Fruit fly (Drosophila melanogaster) whole organism, adult: ENCODE results near the gene Atg16.

Source experiments
- CG11617 ChIP-seq: fragments of 200-800 bp; sonication (Bioruptor generic); optimal IDR thresholded peaks from 2 replicates; lab custom pipeline; 2017; ENCODE audit warnings: mild to moderate bottlenecking, missing biosample characterization, missing genetic modification reagents, missing genetic modification characterization
- CG12768 ChIP-seq: fragments of 200-800 bp; sonication (Bioruptor generic); optimal IDR thresholded peaks from 2 replicates; lab custom pipeline; 2017; ENCODE audit warnings: missing biosample characterization, missing genetic modification characterization, mild to moderate bottlenecking, moderate library complexity, missing genetic modification reagents
- CG14711 ChIP-seq: fragments of 200-800 bp; sonication (Bioruptor generic); optimal IDR thresholded peaks from 2 replicates; lab custom pipeline; 2018; ENCODE audit warnings: missing biosample characterization, mild to moderate bottlenecking, missing genetic modification characterization, moderate library complexity
- CG1620 ChIP-seq: fragments of 200-800 bp; sonication (Bioruptor generic); optimal IDR thresholded peaks from 2 replicates; lab custom pipeline; 2016; ENCODE audit warnings: missing biosample characterization, missing genetic modification characterization
- CG33017 ChIP-seq: fragments of 200-800 bp; sonication (Bioruptor generic); optimal IDR thresholded peaks from 2 replicates; lab custom pipeline; 2018; ENCODE audit warnings: missing biosample characterization, mild to moderate bottlenecking, missing genetic modification characterization, moderate library complexity
- CG5204 ChIP-seq: fragments of 200-800 bp; sonication (Bioruptor generic); optimal IDR thresholded peaks from 2 replicates; lab custom pipeline; 2016; ENCODE audit warnings: missing biosample characterization, missing genetic modification characterization
- CG7045 ChIP-seq: fragments of 200-800 bp; sonication (Bioruptor generic); optimal IDR thresholded peaks from 2 replicates; lab custom pipeline; 2017; ENCODE audit warnings: missing biosample characterization, mild to moderate bottlenecking, missing genetic modification characterization
- CG7101 ChIP-seq: fragments of 200-800 bp; sonication (Bioruptor generic); optimal IDR thresholded peaks from 2 replicates; lab custom pipeline; 2018; ENCODE audit warnings: missing biosample characterization, mild to moderate bottlenecking, missing genetic modification characterization, moderate library complexity
- Clk ChIP-seq: fragments of 200-800 bp; sonication (Bioruptor generic); optimal IDR thresholded peaks from 2 replicates; lab custom pipeline; 2017; ENCODE audit warnings: missing biosample characterization, missing genetic modification characterization
- Crg-1 ChIP-seq: fragments of 200-800 bp; sonication (Bioruptor generic); optimal IDR thresholded peaks from 2 replicates; lab custom pipeline; 2016; ENCODE audit warnings: missing biosample characterization, missing genetic modification characterization
- Hr96 ChIP-seq: fragments of 200-800 bp; sonication (Bioruptor generic); optimal IDR thresholded peaks from 2 replicates; lab custom pipeline; 2016; ENCODE audit warnings: missing biosample characterization, missing genetic modification characterization
- Mnt ChIP-seq: fragments of 200-800 bp; sonication (Bioruptor generic); optimal IDR thresholded peaks from 2 replicates; lab custom pipeline; 2016; ENCODE audit warnings: missing biosample characterization, mild to moderate bottlenecking, missing genetic modification characterization
- bab1 ChIP-seq: fragments of 200-800 bp; sonication (Bioruptor generic); optimal IDR thresholded peaks from 3 replicates; lab custom pipeline; 2019; ENCODE audit warnings: missing biosample characterization, mild to moderate bottlenecking, missing genetic modification characterization, moderate library complexity
- cic ChIP-seq: fragments of 200-800 bp; sonication (Bioruptor generic); optimal IDR thresholded peaks from 2 replicates; lab custom pipeline; 2017; ENCODE audit warnings: missing biosample characterization, mild to moderate bottlenecking, missing genetic modification characterization, moderate library complexity
- cnc ChIP-seq, 2 experiments: fragments of >200 bp; optimal IDR thresholded peaks; 2 replicates each; lab custom pipeline; 2017
- kay ChIP-seq: fragments of 200-800 bp; sonication (Bioruptor generic); peaks from one replicate; lab custom pipeline; 2016; ENCODE audit warnings: missing biosample characterization, missing genetic modification characterization, borderline replicate concordance
- ovo ChIP-seq: fragments of 200-800 bp; sonication (Bioruptor generic); optimal IDR thresholded peaks from 2 replicates; lab custom pipeline; 2016; ENCODE audit warnings: missing biosample characterization, missing genetic modification characterization
- pad ChIP-seq: fragments of 200-800 bp; sonication (Bioruptor generic); optimal IDR thresholded peaks from 3 replicates; lab custom pipeline; 2017; ENCODE audit warnings: missing biosample characterization, missing genetic modification characterization, mild to moderate bottlenecking, moderate library complexity, missing genetic modification reagents
- tj ChIP-seq: fragments of 200-800 bp; sonication (Bioruptor generic); optimal IDR thresholded peaks from 3 replicates; lab custom pipeline; 2017; ENCODE audit warnings: missing biosample characterization, mild to moderate bottlenecking, missing genetic modification characterization, moderate library complexity
- toe ChIP-seq: fragments of 200-800 bp; sonication (Bioruptor generic); optimal IDR thresholded peaks from 2 replicates; lab custom pipeline; 2016; ENCODE audit warnings: missing biosample characterization, missing genetic modification characterization

Atg16 gene

dm6 chr3R:29869350-29869688, 34.4 kb upstream of the Atg16 start, which contains the start of gene CG34133:
CG34133 (plus strand) TSS chr3R:29869365.
- TF ChIP-seq CG12768 (GFP tag; lab: Kevin White, UChicago) (no peak), tj (GFP tag; lab: Kevin White, UChicago) (no peak), CG7101 (no peak), CG1620 (GFP tag; lab: Kevin White, UChicago) (no peak), Crg-1 (GFP tag; lab: Kevin White, UChicago) (no peak), kay (GFP tag; lab: Kevin White, UChicago) (no peak), Hr96 (GFP tag; lab: Kevin White, UChicago) (no peak), cnc (optimal IDR thresholded peaks at IDR 0.05; lab: Kevin White, UChicago) (no peak), CG7045 (GFP tag; lab: Kevin White, UChicago) (no peak), CG11617 (no peak), ovo (GFP tag; lab: Kevin White, UChicago) (no peak), Mnt (no peak), CG14711 (tag; lab: Kevin White, UChicago) (no peak)

dm6 chr3R:29868676-29869349, 33.9 kb upstream of the Atg16 start, which contains the start of gene Zip99C:
Zip99C (minus strand) TSS chr3R:29868895.
- TF ChIP-seq Mnt, result peak; percentile 90
- TF ChIP-seq CG7045 (GFP tag; lab: Kevin White, UChicago), result peak; percentile 14
- peak; percentile 36 for TF ChIP-seq CG11617
- TF ChIP-seq Crg-1 (GFP tag; lab: Kevin White, UChicago), result peak; percentile 1
- peak; percentile 42 for TF ChIP-seq cic
- peak; percentile 28 for TF ChIP-seq bab1 (GFP tag; lab: Kevin White, UChicago)
- no peak for TF ChIP-seq Hr96 (GFP tag; lab: Kevin White, UChicago)
- peak; percentile 32 for TF ChIP-seq pad
- TF ChIP-seq CG14711 (tag; lab: Kevin White, UChicago), result peak; percentile 29
- TF ChIP-seq cnc (optimal IDR thresholded peaks at IDR 0.05; lab: Kevin White, UChicago), result no peak
- peak; percentile 21 for TF ChIP-seq CG7101
- TF ChIP-seq toe, result no peak
- peak; percentile 57 for TF ChIP-seq CG1620 (GFP tag; lab: Kevin White, UChicago)
- TF ChIP-seq kay (GFP tag; lab: Kevin White, UChicago), result peak; percentile 100
- TF ChIP-seq ovo (GFP tag; lab: Kevin White, UChicago), result peak; percentile 20
- TF ChIP-seq CG5204 (GFP tag; lab: Kevin White, UChicago), result no peak

dm6 chr3R:29867895-29868294, 33.0 kb upstream of the Atg16 start:
- TF ChIP-seq kay (GFP tag; lab: Kevin White, UChicago) (no peak), Crg-1 (GFP tag; lab: Kevin White, UChicago) (no peak), cnc (optimal IDR thresholded peaks at IDR 0.05; lab: Kevin White, UChicago) (no peak), Hr96 (GFP tag; lab: Kevin White, UChicago) (no peak)

dm6 chr3R:29867470-29867869, 32.6 kb upstream of the Atg16 start:
- no peak for TF ChIP-seq Hr96 (GFP tag; lab: Kevin White, UChicago)
- peak; percentile 7 for TF ChIP-seq Mnt
- TF ChIP-seq pad, result no peak
- peak; percentile 26 for TF ChIP-seq cic
- TF ChIP-seq CG1620 (GFP tag; lab: Kevin White, UChicago), result no peak

- TF ChIP-seq CG7101, result no peak
- TF ChIP-seq Clk (GFP tag; lab: Kevin White, UChicago), result no peak
- no peak for TF ChIP-seq CG5204 (GFP tag; lab: Kevin White, UChicago)
- no peak for TF ChIP-seq Hr96 (GFP tag; lab: Kevin White, UChicago)
- TF ChIP-seq CG7045 (GFP tag; lab: Kevin White, UChicago), result no peak
Measured at dm6 chr3R:29866706-29867105, 31.8 kb upstream of the Atg16 start.

- no peak for TF ChIP-seq Mnt
- TF ChIP-seq cic, result no peak
- no peak for TF ChIP-seq Hr96 (GFP tag; lab: Kevin White, UChicago)
- TF ChIP-seq pad, result no peak
- no peak for TF ChIP-seq CG5204 (GFP tag; lab: Kevin White, UChicago)
- TF ChIP-seq bab1 (GFP tag; lab: Kevin White, UChicago), result no peak
- no peak for TF ChIP-seq CG11617
- TF ChIP-seq tj (GFP tag; lab: Kevin White, UChicago), result no peak
- no peak for TF ChIP-seq toe
- TF ChIP-seq ovo (GFP tag; lab: Kevin White, UChicago), result no peak
- no peak for TF ChIP-seq Crg-1 (GFP tag; lab: Kevin White, UChicago)
- no peak for TF ChIP-seq CG7101
- no peak for TF ChIP-seq Clk (GFP tag; lab: Kevin White, UChicago)
- no peak for TF ChIP-seq CG14711 (tag; lab: Kevin White, UChicago)
- no peak for TF ChIP-seq kay (GFP tag; lab: Kevin White, UChicago)
- no peak for TF ChIP-seq CG1620 (GFP tag; lab: Kevin White, UChicago)
Measured at dm6 chr3R:29862795-29863194, 27.9 kb upstream of the Atg16 start.

dm6 chr3R:29861432-29862249, 26.7 kb upstream of the Atg16 start, which contains the start of the genes CG15514 and RpS8:
CG15514 (minus strand) TSS chr3R:29861494.
RpS8 (plus strand) TSS chr3R:29861582.
- TF ChIP-seq CG33017 (tag; lab: Kevin White, UChicago) (peak; percentile 79), cic (peak; percentile 4), toe (no peak), CG14711 (tag; lab: Kevin White, UChicago) (peak; percentile 41), Mnt (peak; percentile 90), pad (peak; percentile 70), Clk (GFP tag; lab: Kevin White, UChicago) (peak; percentile 6), kay (GFP tag; lab: Kevin White, UChicago) (no peak), bab1 (GFP tag; lab: Kevin White, UChicago) (peak; percentile 51), ovo (GFP tag; lab: Kevin White, UChicago) (peak; percentile 70), CG7045 (GFP tag; lab: Kevin White, UChicago) (peak; percentile 66), CG1620 (GFP tag; lab: Kevin White, UChicago) (peak; percentile 41), CG7101 (peak; percentile 77), tj (GFP tag; lab: Kevin White, UChicago) (peak; percentile 38), CG11617 (peak; percentile 85), CG5204 (GFP tag; lab: Kevin White, UChicago) (no peak), Crg-1 (GFP tag; lab: Kevin White, UChicago) (peak; percentile 57), Hr96 (GFP tag; lab: Kevin White, UChicago) (no peak), cnc (optimal IDR thresholded peaks at IDR 0.05; lab: Kevin White, UChicago) (no peak), CG12768 (GFP tag; lab: Kevin White, UChicago) (peak; percentile 63)
